Worm (Caenorhabditis elegans): ENCODE measurements around the gene srv-5.

- no peak for TF ChIP-seq fkh-10 (GFP tag; optimal IDR thresholded peaks at IDR 0.05)
- peak; percentile 55 for TF ChIP-seq elt-2 (tag; optimal IDR thresholded peaks at IDR 0.05)
- TF ChIP-seq pqm-1 (tag; optimal IDR thresholded peaks at IDR 0.05) = no peak
Observed at ce11 chrX:4246867-4247591, 5.1 kb upstream of the srv-5 start, which contains the start of gene F48D6.4.
